Fruit fly (Drosophila melanogaster) whole organism, embryonic: ENCODE data around the gene CG10254.
A peak's percentile ranks its signal among the peaks of the same experiment; 100 is the strongest.

Source experiments
- Antp ChIP-seq: fragments of 200-800 bp; sonication (Bioruptor generic); optimal IDR thresholded peaks from 3 replicates; lab custom pipeline; 2016; ENCODE audit warnings: missing biosample characterization, missing genetic modification characterization
- Atf6 ChIP-seq: fragments of 200-800 bp; sonication (Bioruptor generic); IDR thresholded peaks from 2 replicates; pipeline ENCODE4 v1.3.6; 2022; ENCODE audit warnings: missing biosample characterization, missing genetic modification characterization
- Blimp-1 ChIP-seq: fragments of 200-800 bp; sonication (Bioruptor generic); optimal IDR thresholded peaks from 3 replicates; lab custom pipeline; 2018; ENCODE audit warnings: missing biosample characterization, missing genetic modification characterization, mild to moderate bottlenecking, moderate library complexity, missing genetic modification reagents
- CG10209 ChIP-seq: fragments of 200-800 bp; sonication (Bioruptor generic); optimal IDR thresholded peaks from 3 replicates; lab custom pipeline; 2017; ENCODE audit warnings: missing biosample characterization, mild to moderate bottlenecking, missing genetic modification characterization, missing genetic modification reagents
- CG10565 ChIP-seq: fragments of 200-800 bp; sonication (Bioruptor generic); optimal IDR thresholded peaks from 3 replicates; lab custom pipeline; 2016; ENCODE audit warnings: missing biosample characterization, mild to moderate bottlenecking, missing genetic modification characterization
- CG11085 ChIP-seq: fragments of 200-800 bp; sonication (Bioruptor generic); IDR thresholded peaks from 2 replicates; pipeline ENCODE4 v1.3.6; 2022; ENCODE audit warnings: missing biosample characterization, missing genetic modification characterization
- CG11247 ChIP-seq: fragments of 200-800 bp; sonication (Bioruptor generic); IDR thresholded peaks from 2 replicates; pipeline ENCODE4 v1.3.6; 2022; ENCODE audit warnings: missing biosample characterization, missing genetic modification characterization
- CG11504 ChIP-seq: fragments of 200-800 bp; sonication (Bioruptor generic); optimal IDR thresholded peaks from 3 replicates; lab custom pipeline; 2019; ENCODE audit warnings: missing biosample characterization, mild to moderate bottlenecking, missing genetic modification characterization, moderate library complexity
- CG11560 ChIP-seq: fragments of 200-800 bp; sonication (Bioruptor generic); IDR thresholded peaks from 3 replicates; pipeline ENCODE4 v1.3.6; 2022; ENCODE audit warnings: missing biosample characterization, missing genetic modification characterization
- CG12942 ChIP-seq: fragments of 200-800 bp; sonication (Bioruptor generic); optimal IDR thresholded peaks from 3 replicates; lab custom pipeline; 2016; ENCODE audit warnings: missing biosample characterization, missing genetic modification characterization
- CG13894 ChIP-seq: fragments of 200-800 bp; sonication (Bioruptor generic); optimal IDR thresholded peaks from 3 replicates; lab custom pipeline; 2018; ENCODE audit warnings: missing biosample characterization, mild to moderate bottlenecking, missing genetic modification characterization, moderate library complexity
- CG15479 ChIP-seq: fragments of 200-800 bp; sonication (Bioruptor generic); optimal IDR thresholded peaks from 3 replicates; lab custom pipeline; 2019; ENCODE audit warnings: missing biosample characterization, mild to moderate bottlenecking, missing genetic modification characterization, moderate library complexity
- CG15696 ChIP-seq: fragments of 200-800 bp; sonication (Bioruptor generic); optimal IDR thresholded peaks from 2 replicates; lab custom pipeline; 2019; ENCODE audit warnings: missing biosample characterization, mild to moderate bottlenecking, missing genetic modification characterization, moderate library complexity
- CG17186 ChIP-seq: fragments of 200-800 bp; sonication (Bioruptor generic); optimal IDR thresholded peaks from 3 replicates; lab custom pipeline; 2017; ENCODE audit warnings: missing biosample characterization, missing genetic modification reagents, missing genetic modification characterization
- CG2120 ChIP-seq: fragments of 200-800 bp; sonication (Bioruptor generic); optimal IDR thresholded peaks from 3 replicates; lab custom pipeline; 2016; ENCODE audit warnings: missing biosample characterization, missing genetic modification characterization
- CG30403 ChIP-seq: fragments of 200-800 bp; sonication (Bioruptor generic); optimal IDR thresholded peaks from 3 replicates; lab custom pipeline; 2016; ENCODE audit warnings: missing biosample characterization, missing genetic modification characterization
- CG32767 ChIP-seq: fragments of 200-800 bp; sonication (Bioruptor generic); IDR thresholded peaks from 2 replicates; pipeline ENCODE4 v1.3.6; 2022; ENCODE audit warnings: missing biosample characterization, missing genetic modification characterization
- CG3726 ChIP-seq: fragments of 200-800 bp; sonication (Bioruptor generic); IDR thresholded peaks from 3 replicates; pipeline ENCODE4, ENCODE4 v1.3.6; 2022; ENCODE audit warnings: missing biosample characterization, missing genetic modification characterization
- CG42726 ChIP-seq: fragments of 200-800 bp; sonication (Bioruptor generic); IDR thresholded peaks from 2 replicates; pipeline ENCODE4 v1.3.6; 2022; ENCODE audit warnings: missing biosample characterization, missing genetic modification characterization; ENCODE audit not compliant: partially characterized antibody
- CG4820 ChIP-seq: fragments of 200-800 bp; sonication (Bioruptor generic); optimal IDR thresholded peaks from 3 replicates; lab custom pipeline; 2016; ENCODE audit warnings: missing biosample characterization, missing genetic modification characterization
- CG7839 ChIP-seq: fragments of 200-800 bp; sonication (Bioruptor generic); optimal IDR thresholded peaks from 3 replicates; lab custom pipeline; 2018; ENCODE audit warnings: missing biosample characterization, mild to moderate bottlenecking, missing genetic modification characterization, moderate library complexity
- CG8089 ChIP-seq: fragments of 200-800 bp; sonication (Bioruptor generic); optimal IDR thresholded peaks from 3 replicates; lab custom pipeline; 2016; ENCODE audit warnings: missing biosample characterization, missing genetic modification characterization
- CG9437 ChIP-seq: fragments of 200-800 bp; sonication (Bioruptor generic); optimal IDR thresholded peaks from 2 replicates; lab custom pipeline; 2018; ENCODE audit warnings: missing biosample characterization, mild to moderate bottlenecking, missing genetic modification characterization
- CG9932 ChIP-seq: fragments of 200-800 bp; sonication (Bioruptor generic); IDR thresholded peaks from 2 replicates; pipeline ENCODE4 v1.3.6; 2022; ENCODE audit warnings: missing biosample characterization, missing genetic modification characterization
- Camta ChIP-seq: fragments of 200-800 bp; sonication (Bioruptor generic); optimal IDR thresholded peaks from 2 replicates; lab custom pipeline; 2016; ENCODE audit warnings: missing biosample characterization, missing genetic modification characterization
- Dp ChIP-seq: fragments of 200-800 bp; sonication (Bioruptor generic); optimal IDR thresholded peaks from 2 replicates; lab custom pipeline; 2018; ENCODE audit warnings: missing biosample characterization, mild to moderate bottlenecking, missing genetic modification characterization, moderate library complexity
- HLH4C ChIP-seq: fragments of 200-800 bp; sonication (Bioruptor generic); IDR thresholded peaks from 3 replicates; pipeline ENCODE4 v1.3.6; 2022; ENCODE audit warnings: missing biosample characterization, missing genetic modification characterization; ENCODE audit not compliant: partially characterized antibody
- Meics ChIP-seq: fragments of 200-800 bp; sonication (Bioruptor generic); optimal IDR thresholded peaks from 2 replicates; lab custom pipeline; 2017; ENCODE audit warnings: missing biosample characterization, mild to moderate bottlenecking, missing genetic modification characterization
- Trl ChIP-seq, 3 experiments: fragments of >200 bp in 2 of 3; fragments of 200-800 bp in 1 of 3; sonication (Bioruptor generic) in 1 of 3; optimal IDR thresholded peaks; 2 replicates in 1 of 3; 3 replicates in 2 of 3; lab custom pipeline; 2016 to 2017; ENCODE audit warnings: missing biosample characterization in 1 of 3, missing genetic modification characterization in 1 of 3
- ab ChIP-seq: fragments of 200-800 bp; sonication (Bioruptor generic); optimal IDR thresholded peaks from 2 replicates; lab custom pipeline; 2016; ENCODE audit warnings: missing biosample characterization, missing genetic modification characterization
- amos ChIP-seq: fragments of 200-800 bp; sonication (Bioruptor generic); IDR thresholded peaks from 2 replicates; pipeline ENCODE4 v1.3.6; 2022; ENCODE audit warnings: missing biosample characterization, missing genetic modification characterization; ENCODE audit not compliant: partially characterized antibody
- ato ChIP-seq: fragments of 200-800 bp; sonication (Bioruptor generic); IDR thresholded peaks from 2 replicates; pipeline ENCODE4 v1.3.6; 2022; ENCODE audit warnings: missing biosample characterization, missing genetic modification characterization; ENCODE audit not compliant: partially characterized antibody
- bsh ChIP-seq, 2 experiments: fragments of 200-800 bp; sonication (Bioruptor generic); optimal IDR thresholded peaks; 2 replicates each; lab custom pipeline; 2017 to 2018; ENCODE audit warnings: mild to moderate bottlenecking in 2 of 2, missing biosample characterization in 2 of 2, missing genetic modification characterization in 2 of 2, moderate library complexity in 1 of 2
- crc ChIP-seq: fragments of 200-800 bp; sonication (Bioruptor generic); optimal IDR thresholded peaks from 2 replicates; lab custom pipeline; 2016; ENCODE audit warnings: missing biosample characterization, missing genetic modification characterization
- dan ChIP-seq: fragments of 200-800 bp; sonication (Bioruptor generic); IDR thresholded peaks from 2 replicates; pipeline ENCODE4 v1.3.6; 2022; ENCODE audit warnings: missing biosample characterization, missing genetic modification characterization
- dati ChIP-seq: fragments of 200-800 bp; sonication (Bioruptor generic); IDR thresholded peaks from 2 replicates; pipeline ENCODE4 v1.3.6; 2022; ENCODE audit warnings: missing biosample characterization, missing genetic modification characterization
- ewg ChIP-seq: fragments of 200-800 bp; sonication (Bioruptor generic); optimal IDR thresholded peaks from 3 replicates; lab custom pipeline; 2017; ENCODE audit warnings: mild to moderate bottlenecking, missing biosample characterization, missing genetic modification reagents, missing genetic modification characterization
- gcm ChIP-seq: fragments of 200-800 bp; sonication (Bioruptor generic); optimal IDR thresholded peaks from 2 replicates; lab custom pipeline; 2019; ENCODE audit warnings: missing biosample characterization, mild to moderate bottlenecking, missing genetic modification characterization, moderate library complexity
- ind ChIP-seq: fragments of 200-800 bp; sonication (Bioruptor generic); optimal IDR thresholded peaks from 3 replicates; lab custom pipeline; 2016; ENCODE audit warnings: missing biosample characterization, missing genetic modification characterization
- knrl ChIP-seq: fragments of 200-800 bp; sonication (Bioruptor generic); IDR thresholded peaks from 3 replicates; pipeline ENCODE4 v1.3.6; 2022; ENCODE audit warnings: missing biosample characterization, missing genetic modification characterization; ENCODE audit not compliant: partially characterized antibody
- lbe ChIP-seq: fragments of 200-800 bp; sonication (Bioruptor generic); optimal IDR thresholded peaks from 2 replicates; lab custom pipeline; 2016; ENCODE audit warnings: missing biosample characterization, mild to moderate bottlenecking, missing genetic modification characterization
- nerfin-2 ChIP-seq: fragments of 200-800 bp; sonication (Bioruptor generic); IDR thresholded peaks from 2 replicates; pipeline ENCODE4 v1.3.6; 2022; ENCODE audit warnings: missing biosample characterization, missing genetic modification characterization; ENCODE audit not compliant: partially characterized antibody
- oc ChIP-seq: fragments of 200-800 bp; sonication (Bioruptor generic); optimal IDR thresholded peaks from 2 replicates; lab custom pipeline; 2018; ENCODE audit warnings: missing biosample characterization, mild to moderate bottlenecking, missing genetic modification characterization, moderate library complexity
- peb ChIP-seq: fragments of 200-800 bp; sonication (Bioruptor generic); IDR thresholded peaks from 2 replicates; pipeline ENCODE4 v1.3.6; 2022; ENCODE audit warnings: missing biosample characterization, missing genetic modification characterization
- seq ChIP-seq: fragments of 200-800 bp; sonication (Bioruptor generic); IDR thresholded peaks from 2 replicates; pipeline ENCODE4 v1.3.6; 2022; ENCODE audit warnings: missing biosample characterization, missing genetic modification characterization
- trh ChIP-seq: fragments of 200-800 bp; sonication (Bioruptor generic); optimal IDR thresholded peaks from 2 replicates; lab custom pipeline; 2016; ENCODE audit warnings: missing biosample characterization, missing genetic modification characterization
- wdn ChIP-seq: fragments of 200-800 bp; sonication (Bioruptor generic); IDR thresholded peaks from 2 replicates; pipeline ENCODE4 v1.3.6; 2022; ENCODE audit warnings: missing biosample characterization, missing genetic modification characterization

Gene CG10254

DNA sequence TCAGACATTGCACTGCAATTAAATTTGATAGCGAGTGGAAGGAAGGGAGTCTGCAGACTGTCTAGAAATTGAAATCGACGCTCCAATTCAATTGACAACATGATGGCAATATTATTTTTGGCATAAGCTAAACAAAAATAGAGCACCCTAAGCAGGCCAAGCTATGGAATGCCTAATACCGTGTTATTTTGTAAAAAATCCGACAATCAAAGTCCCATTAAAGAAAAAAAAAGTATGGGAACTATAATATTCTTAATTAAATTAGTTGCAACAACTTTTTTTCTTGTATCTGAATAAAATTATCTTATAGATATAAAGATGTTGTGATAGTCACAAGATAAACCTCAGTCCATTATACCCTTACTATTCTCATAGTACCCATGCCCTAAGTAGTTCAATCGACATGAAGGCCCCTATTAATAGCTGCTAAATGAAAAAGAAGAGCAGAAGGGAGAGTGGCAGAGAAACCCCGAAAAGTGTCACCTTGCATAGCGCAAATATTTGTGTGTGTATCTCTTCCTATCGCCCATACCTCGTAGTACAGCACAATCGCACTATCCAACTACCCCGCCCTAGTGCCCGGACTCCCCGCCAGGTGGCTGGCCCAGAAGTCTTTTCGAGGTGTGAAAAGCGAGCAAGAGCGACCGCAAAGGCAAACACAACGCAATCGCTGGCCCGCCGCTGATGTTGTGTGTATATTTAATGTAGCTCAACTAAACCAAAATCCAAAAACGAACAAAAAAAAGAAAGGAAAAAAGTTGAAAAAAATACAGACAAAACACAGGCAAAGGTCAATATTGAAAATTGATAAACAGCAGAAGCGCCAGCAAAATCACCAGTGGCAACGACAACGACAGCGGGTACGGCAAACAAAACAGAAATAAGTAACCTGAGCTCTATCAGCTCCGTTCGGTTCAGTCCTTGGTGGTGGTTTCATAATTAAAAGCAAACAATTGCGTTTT lies 37.1 kb downstream of the CG10254 start (continued):
- TF ChIP-seq gcm: peak; percentile 73
- TF ChIP-seq CG10565 (GFP tag; lab: Kevin White, UChicago): peak; percentile 3
- no peak for TF ChIP-seq CG2120 (GFP tag; lab: Kevin White, UChicago)
- TF ChIP-seq dan (GFP tag; lab: Robert Waterston, UW): no peak
- peak; percentile 50; the same call in 1 of the 2 replicates for TF ChIP-seq CG32767
- TF ChIP-seq seq: peak; percentile 37; the same call in 1 of the 2 replicates
- no peak for TF ChIP-seq ato (GFP tag; lab: Robert Waterston, UW)
- TF ChIP-seq HLH4C: no peak
- peak; percentile 39 for TF ChIP-seq crc (GFP tag; lab: Kevin White, UChicago)
- TF ChIP-seq CG11560 (tag; lab: Robert Waterston, UW): no peak
- 0 out of 2 replicates have a peak, but pooled peaks have one; percentile 11 for TF ChIP-seq nerfin-2 (GFP tag; lab: Robert Waterston, UW)
- peak; percentile 56 for TF ChIP-seq CG12942 (GFP tag; lab: Kevin White, UChicago)
- TF ChIP-seq trh (GFP tag; lab: Kevin White, UChicago): peak; percentile 38
- peak; percentile 9 for TF ChIP-seq Antp
- TF ChIP-seq ind (GFP tag; lab: Kevin White, UChicago): peak; percentile 15
- TF ChIP-seq Meics (GFP tag; lab: Kevin White, UChicago): peak; percentile 24
- no peak for TF ChIP-seq knrl (GFP tag; lab: Robert Waterston, UW)
- no peak for TF ChIP-seq CG30403 (GFP tag; lab: Kevin White, UChicago)
- TF ChIP-seq CG11085 (GFP tag; lab: Robert Waterston, UW): no peak
- 0 out of 2 replicates have a peak, but pooled peaks have one; percentile 22 for TF ChIP-seq CG11247 (GFP tag; lab: Robert Waterston, UW)
- TF ChIP-seq dati (GFP tag; lab: Robert Waterston, UW): no peak
- peak; percentile 34 for TF ChIP-seq CG9437 (GFP tag; lab: Kevin White, UChicago)
- peak; percentile 33 for TF ChIP-seq CG7839 (tag; lab: Kevin White, UChicago)
- no peak for TF ChIP-seq CG13894 (tag; lab: Kevin White, UChicago)
- TF ChIP-seq CG4820 (GFP tag; lab: Kevin White, UChicago): peak; percentile 1
- TF ChIP-seq CG9932 (GFP tag; lab: Robert Waterston, UW): no peak
- TF ChIP-seq Trl (optimal IDR thresholded peaks at IDR 0.05; lab: Kevin White, UChicago): no peak
- peak; percentile 77 for TF ChIP-seq Trl (GFP tag; optimal IDR thresholded peaks at IDR 0.05; lab: Kevin White, UChicago)
- no peak for TF ChIP-seq CG42726 (GFP tag; lab: Robert Waterston, UW)
- peak; percentile 97 for TF ChIP-seq CG15696 (tag; lab: Kevin White, UChicago)
- no peak for TF ChIP-seq ab (GFP tag; lab: Kevin White, UChicago)
- TF ChIP-seq Atf6 (GFP tag; lab: Robert Waterston, UW): peak; percentile 47; the same call in 1 of the 2 replicates
- 0 out of 2 replicates have a peak, but pooled peaks have one; percentile 34 for TF ChIP-seq wdn (GFP tag; lab: Robert Waterston, UW)
- no peak for TF ChIP-seq peb
- TF ChIP-seq lbe: no peak
- no peak for TF ChIP-seq Dp (GFP tag; lab: Kevin White, UChicago)
- TF ChIP-seq CG10209 (GFP tag; lab: Kevin White, UChicago): peak; percentile 86
- no peak for TF ChIP-seq CG3726 (GFP tag; lab: Robert Waterston, UW)
- peak; percentile 75 for TF ChIP-seq Camta
- TF ChIP-seq CG8089 (GFP tag; lab: Kevin White, UChicago): peak; percentile 84
- TF ChIP-seq amos (GFP tag; lab: Robert Waterston, UW): no peak
- TF ChIP-seq CG17186 (GFP tag; lab: Kevin White, UChicago): peak; percentile 41
- TF ChIP-seq CG15479: peak; percentile 35
- peak; percentile 42 for TF ChIP-seq Blimp-1 (GFP tag; lab: Kevin White, UChicago)
- peak; percentile 28 for TF ChIP-seq oc (tag; lab: Kevin White, UChicago)
- peak; percentile 58 for TF ChIP-seq ewg (GFP tag; lab: Kevin White, UChicago)
- TF ChIP-seq CG11504 (tag; lab: Kevin White, UChicago): peak; percentile 25
- peak in 1 of 2 experiments; percentile 48 for TF ChIP-seq bsh (GFP tag; optimal IDR thresholded peaks at IDR 0.05; lab: Kevin White, UChicago)
